Fruit fly (Drosophila melanogaster): ENCODE data around the gene GatC.

- TF ChIP-seq D1 (tag; optimal IDR thresholded peaks at IDR 0.05) (no peak), Ets98B (GFP tag; IDR thresholded peaks at IDR 0.05) (no peak), fd96Ca (GFP tag; IDR thresholded peaks at IDR 0.05) (no peak), CG8159 (tag; optimal IDR thresholded peaks at IDR 0.05) (no peak), CG4496 (GFP tag; IDR thresholded peaks at IDR 0.05) (no peak)
Measured at dm6 chr2L:13807959-13808358, 24.9 kb downstream of the GatC start.
